Worm (Caenorhabditis elegans): ENCODE results near the gene T11F8.4.

Gene T11F8.4

DNA sequence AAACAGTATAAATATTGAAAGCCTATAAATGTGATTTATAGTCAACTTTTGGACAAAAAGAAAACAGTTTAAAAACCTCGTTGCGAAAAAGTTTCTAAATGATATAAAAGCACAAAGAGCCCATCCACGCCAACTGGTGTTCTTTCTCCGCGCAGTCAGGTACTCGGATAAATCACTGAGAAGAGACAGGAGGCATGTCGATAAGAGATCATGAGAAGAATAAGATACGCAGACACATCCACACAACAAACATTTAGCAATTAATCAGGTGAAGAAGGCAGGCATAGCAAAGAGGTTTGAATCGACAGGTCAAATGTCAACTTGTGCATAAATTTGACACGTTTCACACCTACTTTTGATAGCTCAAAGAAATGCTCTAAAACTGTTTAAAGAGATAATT is 31.4 kb upstream of the T11F8.4 start:
- no peak for TF ChIP-seq xnd-1 (tag; optimal IDR thresholded peaks at IDR 0.05)
- no peak for TF ChIP-seq pbrm-1 (GFP tag; IDR thresholded peaks at IDR 0.05)
- TF ChIP-seq repo-1 (tag; optimal IDR thresholded peaks at IDR 0.05), result no peak
- no peak for TF ChIP-seq nhr-90 (tag; optimal IDR thresholded peaks at IDR 0.05)
- no peak for TF ChIP-seq hrde-1 (tag; optimal IDR thresholded peaks at IDR 0.05; ENCODE audit: borderline replicate concordance)
- no peak for TF ChIP-seq ztf-18 (tag; optimal IDR thresholded peaks at IDR 0.05)
- TF ChIP-seq sptf-2 (GFP tag; optimal IDR thresholded peaks at IDR 0.05), result no peak
- TF ChIP-seq madf-6 (GFP tag; IDR thresholded peaks at IDR 0.05), result no peak
- TF ChIP-seq him-1 (tag; optimal IDR thresholded peaks at IDR 0.05), result no peak
- no peak for TF ChIP-seq lin-54 (GFP tag; optimal IDR thresholded peaks at IDR 0.05)

DNA sequence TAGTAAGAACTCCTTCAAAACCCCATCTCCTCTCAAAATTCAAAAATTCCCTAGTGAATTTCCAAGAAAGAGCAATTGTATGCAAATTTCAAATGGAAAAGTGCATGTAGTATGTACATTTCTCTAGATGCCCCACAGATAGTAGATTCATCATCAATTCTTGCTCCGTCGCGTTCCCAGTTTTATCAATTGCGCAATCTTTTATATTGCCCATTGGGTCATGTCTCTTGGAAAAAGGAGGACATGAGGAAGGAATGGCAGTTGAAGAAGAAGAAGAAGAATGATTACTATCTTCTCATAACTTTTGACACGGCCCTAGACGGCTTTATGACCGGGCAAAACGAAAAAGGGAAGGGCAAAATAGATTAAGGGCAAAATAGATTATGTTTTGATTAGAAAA is 30.3 kb upstream of the T11F8.4 start:
- no peak for TF ChIP-seq Y53G8AR.9 (GFP tag; conservative IDR thresholded peaks at IDR 0.05)
- TF ChIP-seq cebp-1 (GFP tag; IDR thresholded peaks at IDR 0.05), result no peak
- TF ChIP-seq cebp-1 (tag; optimal IDR thresholded peaks at IDR 0.05), result no peak
- TF ChIP-seq ztf-6 (GFP tag; IDR thresholded peaks at IDR 0.05), result no peak
- no peak for TF ChIP-seq ceh-58 (GFP tag; IDR thresholded peaks at IDR 0.05)
- TF ChIP-seq F39B2.1 (GFP tag; IDR thresholded peaks at IDR 0.05), result no peak
- no peak for TF ChIP-seq sea-2 (GFP tag; IDR thresholded peaks at IDR 0.05)
- TF ChIP-seq madf-8 (GFP tag; conservative IDR thresholded peaks at IDR 0.05), result no peak
- no peak for TF ChIP-seq ceh-100 (GFP tag; IDR thresholded peaks at IDR 0.05)
- no peak for TF ChIP-seq egl-18 (GFP tag; IDR thresholded peaks at IDR 0.05)
- TF ChIP-seq hsf-1 (GFP tag; IDR thresholded peaks at IDR 0.05), result no peak
- TF ChIP-seq D2030.7 (GFP tag; IDR thresholded peaks at IDR 0.05), result no peak

DNA sequence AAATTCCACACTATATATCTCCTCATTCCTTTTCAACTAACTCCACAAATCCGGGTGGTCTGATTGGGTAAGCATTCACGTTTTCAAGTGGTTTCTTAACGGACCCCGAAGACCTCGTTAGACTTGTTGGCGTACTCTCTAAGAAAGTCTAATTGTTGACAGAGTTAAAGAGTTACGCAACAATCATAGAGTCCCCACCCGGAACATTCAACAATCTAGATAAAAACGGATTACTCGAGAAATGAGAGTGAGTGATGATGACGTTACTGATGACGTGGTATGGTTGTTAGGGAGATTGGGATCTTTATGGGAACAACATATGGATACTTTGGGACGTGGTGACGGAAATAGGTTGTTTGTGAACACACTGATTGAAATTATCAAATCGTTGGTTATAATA is 26.2 kb upstream of the T11F8.4 start:
- no peak for TF ChIP-seq lin-54 (GFP tag; optimal IDR thresholded peaks at IDR 0.05)
- TF ChIP-seq unc-62 (GFP tag; optimal IDR thresholded peaks at IDR 0.05), result no peak
- no peak for TF ChIP-seq hmg-1.2 (GFP tag; IDR thresholded peaks at IDR 0.05)
- no peak for TF ChIP-seq ekl-4 (GFP tag; IDR thresholded peaks at IDR 0.05)
- TF ChIP-seq aptf-3 (GFP tag; IDR thresholded peaks at IDR 0.05), result no peak

DNA sequence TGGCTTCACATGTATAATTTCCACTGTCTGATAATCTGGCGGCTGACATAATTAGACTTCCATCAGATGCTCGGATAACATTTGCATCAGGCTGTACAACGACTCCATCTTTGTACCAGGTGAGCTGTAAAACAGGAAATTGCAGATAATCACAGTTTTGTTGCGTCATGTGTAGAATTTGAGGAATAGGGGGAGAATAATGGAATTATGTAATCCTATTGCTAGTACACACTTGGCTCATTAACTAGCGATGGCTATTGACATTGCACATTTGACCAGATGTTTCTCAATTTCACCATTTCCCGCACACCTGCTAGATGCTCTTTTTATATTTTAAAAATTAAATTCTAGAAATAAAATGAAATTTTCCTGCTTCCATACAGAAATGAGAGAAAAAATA is 25.0 kb upstream of the T11F8.4 start:
- TF ChIP-seq madf-8 (GFP tag; conservative IDR thresholded peaks at IDR 0.05), result no peak
- TF ChIP-seq let-526 (GFP tag; IDR thresholded peaks at IDR 0.05), result no peak
- TF ChIP-seq nfyb-1 (GFP tag; IDR thresholded peaks at IDR 0.05), result no peak
- no peak for TF ChIP-seq nfya-2 (GFP tag; IDR thresholded peaks at IDR 0.05)
- TF ChIP-seq ekl-4 (GFP tag; IDR thresholded peaks at IDR 0.05), result no peak
- no peak for TF ChIP-seq tbp1 (GFP tag; optimal IDR thresholded peaks at IDR 0.05)
- TF ChIP-seq B0261.1 (tag; optimal IDR thresholded peaks at IDR 0.05), result no peak
- TF ChIP-seq pbrm-1 (GFP tag; IDR thresholded peaks at IDR 0.05), result no peak
- no peak for TF ChIP-seq nfya-1 (tag; optimal IDR thresholded peaks at IDR 0.05; ENCODE audit: borderline replicate concordance, insufficient read depth)
- no peak for TF ChIP-seq F49E8.2 (tag; optimal IDR thresholded peaks at IDR 0.05; ENCODE audit: insufficient read depth)
- TF ChIP-seq T07F8.4 (tag; optimal IDR thresholded peaks at IDR 0.05), result no peak

DNA sequence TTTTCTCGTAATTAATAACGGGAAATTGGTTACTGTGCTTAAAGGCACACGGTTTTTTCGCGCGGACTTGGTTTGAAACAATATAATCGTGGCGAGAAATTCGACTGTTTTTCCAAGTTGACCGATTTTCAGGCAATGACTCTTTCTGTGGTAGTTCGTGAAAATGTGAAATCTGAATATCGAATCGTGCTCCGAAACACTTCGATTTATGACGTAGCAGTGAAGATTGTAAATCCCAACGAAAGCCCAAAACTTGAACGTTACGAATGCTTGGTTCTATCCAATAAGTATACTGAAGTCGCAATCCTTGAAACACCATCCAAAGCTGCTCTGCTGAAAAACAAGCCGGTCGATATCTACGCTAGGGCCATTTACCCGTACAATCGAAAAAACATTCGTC is 17.7 kb upstream of the T11F8.4 start:
- TF ChIP-seq cebp-1 (GFP tag; IDR thresholded peaks at IDR 0.05) (no peak), cebp-1 (tag; optimal IDR thresholded peaks at IDR 0.05) (no peak), nfyb-1 (GFP tag; IDR thresholded peaks at IDR 0.05) (no peak), B0019.2 (GFP tag; conservative IDR thresholded peaks at IDR 0.05) (no peak), madf-10 (tag; optimal IDR thresholded peaks at IDR 0.05) (no peak), atf-7 (tag; optimal IDR thresholded peaks at IDR 0.05) (no peak), Y53G8AR.9 (GFP tag; conservative IDR thresholded peaks at IDR 0.05) (no peak), T26A5.8 (tag; optimal IDR thresholded peaks at IDR 0.05) (no peak), F52B5.7 (tag; optimal IDR thresholded peaks at IDR 0.05) (no peak), ztf-3 (GFP tag; optimal IDR thresholded peaks at IDR 0.05) (no peak), lsy-27 (tag; optimal IDR thresholded peaks at IDR 0.05; ENCODE audit: borderline replicate concordance, insufficient read depth) (no peak), lin-40 (tag; optimal IDR thresholded peaks at IDR 0.05) (no peak)

Measured in whole organism, young adult.